Worm (Caenorhabditis elegans) whole organism, L4/young adult: ENCODE results near the gene R10D12.13.

Experiments used
- dao-5 ChIP-seq: sonication (generic microtip); optimal IDR thresholded peaks from 2 replicates; lab custom pipeline; 2016; ENCODE audit warnings: missing genotype, missing genetic modification characterization, moderate library complexity, missing compliant biosample characterization
- him-1 ChIP-seq: sonication (generic microtip); optimal IDR thresholded peaks from 2 replicates; lab custom pipeline; 2016; ENCODE audit warnings: missing genotype, missing genetic modification reagents, missing genetic modification characterization, missing compliant biosample characterization

DNA sequence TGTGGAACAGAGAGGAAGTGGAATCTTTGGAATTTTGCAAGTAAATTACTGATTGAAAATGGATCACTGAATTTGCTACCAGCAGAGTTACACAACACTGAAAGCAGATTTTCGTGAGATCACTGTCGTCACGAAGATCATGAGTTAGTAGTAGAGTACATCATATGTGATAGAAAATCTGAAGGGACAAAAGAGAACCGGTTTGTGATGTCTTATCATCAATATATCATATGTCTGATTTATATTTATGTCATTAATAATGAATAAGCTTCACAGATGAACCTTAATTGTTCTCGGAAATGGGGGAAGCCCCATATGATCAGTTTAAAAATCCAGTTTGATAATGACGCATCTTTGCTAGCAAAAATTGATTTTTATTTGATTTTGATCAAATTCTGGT, 26.2 kb upstream of the R10D12.13 start:
- TF ChIP-seq him-1 (no peak), dao-5 (tag; lab: Kevin White, UChicago) (no peak)
